Worm (Caenorhabditis elegans) whole organism, mixed stage, embryonic: ENCODE measurements around the gene gcy-36.

Experiments used
- blmp-1 ChIP-seq: fragments of 150-350 bp; optimal IDR thresholded peaks from 2 replicates; lab custom pipeline; 2014; ENCODE audit warnings: missing biosample characterization, missing genetic modification characterization
- elt-3 ChIP-seq: fragments of 150-350 bp; optimal IDR thresholded peaks from 2 replicates; lab custom pipeline; 2014; ENCODE audit warnings: missing biosample characterization, missing genetic modification characterization
- mab-5 ChIP-seq: fragments of 150-350 bp; optimal IDR thresholded peaks from 2 replicates; lab custom pipeline; 2014; ENCODE audit warnings: missing biosample characterization, missing genetic modification characterization
- nhr-237 ChIP-seq: fragments of 150-350 bp; optimal IDR thresholded peaks from 2 replicates; lab custom pipeline; 2014; ENCODE audit warnings: missing biosample characterization, missing genetic modification characterization
- snpc-4 ChIP-seq: fragments of 150-350 bp; optimal IDR thresholded peaks from 2 replicates; lab custom pipeline; 2014; ENCODE audit warnings: missing biosample characterization, missing genetic modification characterization
- ztf-11 ChIP-seq: fragments of 150-350 bp; optimal IDR thresholded peaks from 2 replicates; lab custom pipeline; 2014; ENCODE audit warnings: missing biosample characterization, missing genetic modification characterization

ce11 chrX:15441686-15442067 is 37.1 kb upstream of the gcy-36 start, which contains the start of gene nkat-3:
- TF ChIP-seq blmp-1 (tag; lab: Kevin White, UChicago) (no peak), snpc-4 (no peak), ztf-11 (tag; lab: Kevin White, UChicago) (no peak), nhr-237 (no peak), elt-3 (no peak), mab-5 (tag; lab: Kevin White, UChicago) (no peak)
